Worm (Caenorhabditis elegans): ENCODE measurements around the gene F52H3.6.
"Not testable (repeated sequence)": the region's sequence is repeated elsewhere in the genome, so short reads cannot be mapped to it uniquely, and the experiment has no call there.

F52H3.6 gene

DNA sequence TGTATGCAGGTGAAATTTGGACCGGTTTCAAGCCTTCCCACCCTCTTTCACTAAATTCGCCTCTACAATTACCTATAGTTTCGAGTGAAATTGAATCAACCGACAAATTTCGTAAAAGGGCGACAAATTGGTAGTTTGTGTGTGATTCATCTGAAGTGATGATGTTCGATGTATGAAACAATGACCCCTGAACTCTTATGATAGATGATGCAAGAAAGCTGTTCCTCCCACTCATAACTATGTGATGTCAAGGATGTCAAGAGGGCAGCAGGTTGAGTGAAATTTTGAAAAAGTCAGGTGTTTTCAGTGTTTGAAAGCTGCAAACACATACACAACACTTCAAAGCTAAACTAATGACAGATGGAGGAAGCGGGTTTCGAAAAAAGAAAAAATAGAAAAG lies 15.7 kb downstream of the F52H3.6 start:
- TF ChIP-seq unc-39 (tag; optimal IDR thresholded peaks at IDR 0.05) (no peak), fkh-10 (GFP tag; optimal IDR thresholded peaks at IDR 0.05) (no peak), lin-15B (tag; optimal IDR thresholded peaks at IDR 0.05) (no peak), elt-1 (tag; optimal IDR thresholded peaks at IDR 0.05) (no peak), nhr-11 (tag; optimal IDR thresholded peaks at IDR 0.05) (peak; percentile 47), ceh-9 (tag; optimal IDR thresholded peaks at IDR 0.05) (no peak), hmg-11 (tag; optimal IDR thresholded peaks at IDR 0.05) (no peak)

DNA sequence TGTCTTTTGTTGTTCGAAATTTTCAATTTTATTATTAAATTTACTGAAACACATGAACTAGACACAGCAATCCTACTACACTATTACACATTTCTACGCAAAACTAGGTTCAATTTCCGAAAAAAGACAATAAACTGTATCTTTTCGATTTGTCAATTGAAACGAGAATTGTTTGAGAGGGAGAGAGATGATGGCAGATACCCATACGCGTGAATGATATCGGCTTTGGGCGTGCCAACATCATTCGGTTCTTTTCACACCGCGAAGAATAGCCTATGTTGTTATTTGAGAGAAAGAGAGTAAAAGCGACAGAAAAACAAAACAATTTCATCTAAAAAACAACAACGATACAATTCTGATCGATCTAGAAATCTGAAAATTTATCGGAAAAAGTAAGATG lies 16.5 kb downstream of the F52H3.6 start:
- TF ChIP-seq aly-2 (tag; optimal IDR thresholded peaks at IDR 0.05), result no peak
- peak; percentile 2 for TF ChIP-seq nhr-25 (tag; optimal IDR thresholded peaks at IDR 0.05)
- no peak for TF ChIP-seq nhr-76 (tag; optimal IDR thresholded peaks at IDR 0.05)

DNA sequence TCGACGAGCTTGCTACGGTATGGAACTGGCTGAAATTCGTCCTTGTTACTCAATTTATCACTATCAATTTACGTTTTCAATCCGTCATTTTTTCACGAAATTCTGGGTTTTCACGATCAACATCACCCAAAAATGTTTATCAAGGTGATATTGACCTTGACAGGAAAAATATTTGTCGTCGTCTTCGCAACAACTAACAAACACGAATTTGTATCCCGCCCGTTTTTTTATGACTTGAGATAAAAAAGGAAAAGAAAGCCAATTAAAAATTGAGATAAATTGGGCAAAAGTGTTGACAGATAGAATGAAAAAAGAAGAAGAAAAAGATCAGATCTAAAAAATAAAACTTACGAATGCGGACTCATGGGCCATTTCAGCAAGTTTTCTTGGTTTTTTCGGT lies 17.3 kb downstream of the F52H3.6 start:
- TF ChIP-seq nhr-25 (tag; optimal IDR thresholded peaks at IDR 0.05) (peak; percentile 32), lin-15B (tag; optimal IDR thresholded peaks at IDR 0.05) (no peak), fkh-2 (tag; optimal IDR thresholded peaks at IDR 0.05) (no peak), nhr-23 (tag; optimal IDR thresholded peaks at IDR 0.05) (peak; percentile 5)

DNA sequence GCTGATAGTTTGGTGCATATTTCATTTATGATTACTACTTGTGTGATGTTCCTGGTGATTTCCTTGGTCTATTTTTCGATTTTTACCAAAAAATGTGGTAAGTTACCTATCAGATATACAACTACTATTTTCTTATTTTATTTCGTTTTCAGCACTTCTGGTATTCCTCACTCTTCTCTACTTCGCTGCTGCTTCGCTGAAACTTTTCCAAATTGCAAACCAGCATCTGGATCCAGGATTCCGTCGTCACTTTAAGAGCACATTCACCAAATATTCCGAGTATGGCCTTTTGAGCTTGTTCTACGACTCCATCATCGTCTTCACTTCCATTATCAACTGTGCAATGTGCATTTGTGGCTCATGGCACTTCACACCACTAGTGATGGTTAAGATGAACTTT lies 19.7 kb downstream of the F52H3.6 start:
- TF ChIP-seq nhr-11 (tag; optimal IDR thresholded peaks at IDR 0.05) (no peak), jun-1 (tag; optimal IDR thresholded peaks at IDR 0.05) (no peak), snpc-4 (tag; optimal IDR thresholded peaks at IDR 0.05) (no peak), nhr-67 (tag; optimal IDR thresholded peaks at IDR 0.05) (no peak), nhr-28 (tag; optimal IDR thresholded peaks at IDR 0.05) (no peak), mdl-1 (tag; optimal IDR thresholded peaks at IDR 0.05) (no peak), ztf-4 (tag; optimal IDR thresholded peaks at IDR 0.05) (no peak), lin-15B (tag; optimal IDR thresholded peaks at IDR 0.05) (no peak), elt-1 (tag; optimal IDR thresholded peaks at IDR 0.05) (no peak), nhr-25 (tag; optimal IDR thresholded peaks at IDR 0.05) (no peak), hmg-11 (tag; optimal IDR thresholded peaks at IDR 0.05) (no peak), nhr-237 (tag; optimal IDR thresholded peaks at IDR 0.05) (no peak), unc-62 (GFP tag; optimal IDR thresholded peaks at IDR 0.05) (no peak), fkh-10 (GFP tag; optimal IDR thresholded peaks at IDR 0.05) (no peak)

DNA sequence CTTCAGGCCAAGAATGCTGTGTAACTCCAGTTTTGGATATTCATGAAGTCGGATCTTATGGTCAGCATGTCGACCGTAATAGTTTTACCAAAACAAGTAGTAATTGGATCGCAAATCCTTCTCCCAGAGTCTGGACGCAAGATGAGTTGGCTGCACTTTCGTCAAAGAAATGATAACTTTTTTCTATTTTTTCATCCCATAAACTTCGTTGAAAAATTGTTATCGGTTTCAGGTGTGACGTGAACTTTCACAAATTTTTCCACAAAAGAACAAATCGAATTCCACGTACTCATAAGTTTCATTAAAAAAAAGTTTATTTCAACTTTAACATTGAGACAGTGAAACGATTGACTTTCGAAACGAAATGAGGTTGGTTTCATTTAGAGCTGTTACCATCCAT lies 20.3 kb downstream of the F52H3.6 start, which contains the start of gene ZK892.5:
Gene ZK892.5 (plus strand): TSS at position 301 of the 400 bp plus-strand sequence.
- TF ChIP-seq ztf-11 (tag; optimal IDR thresholded peaks at IDR 0.05) (no peak), nhr-43 (tag; optimal IDR thresholded peaks at IDR 0.05; ENCODE audit: poor library complexity, severe bottlenecking) (no peak), daf-12 (tag; optimal IDR thresholded peaks at IDR 0.05) (no peak), tbx-2 (tag; optimal IDR thresholded peaks at IDR 0.05) (no peak), nhr-77 (tag; optimal IDR thresholded peaks at IDR 0.05) (no peak), ceh-28 (tag; optimal IDR thresholded peaks at IDR 0.05) (no peak), ama-1 (optimal IDR thresholded peaks at IDR 0.05) (no peak), ceh-9 (tag; optimal IDR thresholded peaks at IDR 0.05) (no peak), egl-27 (tag; optimal IDR thresholded peaks at IDR 0.05) (no peak), unc-62 (GFP tag; optimal IDR thresholded peaks at IDR 0.05) (no peak), ceh-16 (tag; optimal IDR thresholded peaks at IDR 0.05) (no peak), ZK546.5 (tag; optimal IDR thresholded peaks at IDR 0.05) (no peak), sea-2 (GFP tag; optimal IDR thresholded peaks at IDR 0.05) (no peak), elt-1 (tag; optimal IDR thresholded peaks at IDR 0.05) (no peak), R02D3.7 (tag; optimal IDR thresholded peaks at IDR 0.05) (no peak), nhr-28 (tag; optimal IDR thresholded peaks at IDR 0.05) (no peak), eor-1 (tag; optimal IDR thresholded peaks at IDR 0.05) (no peak), ceh-82 (tag; optimal IDR thresholded peaks at IDR 0.05) (no peak)

DNA sequence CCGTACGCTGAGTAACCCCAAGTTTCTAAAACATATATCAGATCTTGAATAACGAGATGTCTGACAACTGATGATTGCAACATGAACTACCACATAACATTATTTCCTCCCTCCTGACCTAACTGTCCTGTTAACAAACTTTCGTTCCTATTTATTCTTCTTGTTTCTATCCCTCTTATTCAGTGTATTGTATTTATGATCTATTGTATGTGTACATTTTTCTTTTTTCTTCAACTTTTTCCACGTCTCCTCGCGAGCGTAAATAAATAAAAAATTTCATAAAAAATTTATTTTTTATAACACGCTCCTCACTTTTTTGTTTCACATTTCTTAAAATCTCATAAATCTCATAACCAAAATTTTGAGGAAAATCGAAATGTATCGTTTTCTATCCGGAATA lies 22.0 kb downstream of the F52H3.6 start, which contains the start of gene ZK892.4:
Gene ZK892.4 (plus strand): TSS at position 301 of the 400 bp plus-strand sequence.
- not testable (repeated sequence) for TF ChIP-seq elt-3 (tag; optimal IDR thresholded peaks at IDR 0.05); fkh-10 (GFP tag; optimal IDR thresholded peaks at IDR 0.05); nhr-237 (tag; optimal IDR thresholded peaks at IDR 0.05)
